Fruit fly (Drosophila melanogaster) whole organism, prepupa: Measurements from ENCODE around the gene CG10011.

ENCODE experiments used
- CG10631 ChIP-seq: fragments of 200-800 bp; sonication (Bioruptor generic); optimal IDR thresholded peaks from 2 replicates; lab custom pipeline; 2016; ENCODE audit warnings: missing biosample characterization, missing genetic modification characterization
- CG11762 ChIP-seq: fragments of 200-800 bp; sonication (Bioruptor generic); optimal IDR thresholded peaks from 3 replicates; lab custom pipeline; 2016; ENCODE audit warnings: missing biosample characterization, missing genetic modification characterization; ENCODE audit not compliant: insufficient read depth
- CG11902 ChIP-seq: fragments of 200-800 bp; sonication (Bioruptor generic); optimal IDR thresholded peaks from 3 replicates; lab custom pipeline; 2016; ENCODE audit warnings: missing biosample characterization, missing genetic modification characterization
- CG15336 ChIP-seq: fragments of 200-800 bp; sonication (Bioruptor generic); IDR thresholded peaks from 2 replicates; pipeline ENCODE4 v1.3.6; 2022; ENCODE audit warnings: missing biosample characterization, missing genetic modification characterization
- CG1621 ChIP-seq: fragments of 200-800 bp; sonication (Bioruptor generic); optimal IDR thresholded peaks from 3 replicates; lab custom pipeline; 2018; ENCODE audit warnings: missing biosample characterization, mild to moderate bottlenecking, missing genetic modification characterization
- CG16779 ChIP-seq: fragments of 200-800 bp; sonication (Bioruptor generic); optimal IDR thresholded peaks from 3 replicates; lab custom pipeline; 2017; ENCODE audit warnings: missing biosample characterization, mild to moderate bottlenecking, missing genetic modification characterization
- CG3032 ChIP-seq: fragments of 200-800 bp; optimal IDR thresholded peaks from 2 replicates; lab custom pipeline; 2019; ENCODE audit warnings: missing biosample characterization, mild to moderate bottlenecking, missing genetic modification characterization, moderate library complexity
- CG32006 ChIP-seq: fragments of 200-800 bp; sonication (Bioruptor generic); optimal IDR thresholded peaks from 3 replicates; lab custom pipeline; 2017; ENCODE audit warnings: missing biosample characterization, mild to moderate bottlenecking, missing genetic modification characterization
- CG34406 ChIP-seq: fragments of 200-800 bp; sonication (Bioruptor generic); optimal IDR thresholded peaks from 3 replicates; lab custom pipeline; 2016; ENCODE audit warnings: missing biosample characterization, missing genetic modification characterization
- CG4318 ChIP-seq: fragments of 200-800 bp; sonication (Bioruptor generic); optimal IDR thresholded peaks from 3 replicates; lab custom pipeline; 2017; ENCODE audit warnings: missing biosample characterization, mild to moderate bottlenecking, missing genetic modification characterization
- CG6276 ChIP-seq: fragments of 200-800 bp; sonication (Bioruptor generic); optimal IDR thresholded peaks from 2 replicates; lab custom pipeline; 2017; ENCODE audit warnings: missing biosample characterization, mild to moderate bottlenecking, missing genetic modification characterization
- CG6792 ChIP-seq: fragments of 200-800 bp; sonication (Bioruptor generic); optimal IDR thresholded peaks from 3 replicates; lab custom pipeline; 2016; ENCODE audit warnings: missing biosample characterization, missing genetic modification characterization
- CG6808 ChIP-seq: fragments of 200-800 bp; sonication (Bioruptor generic); optimal IDR thresholded peaks from 3 replicates; lab custom pipeline; 2017; ENCODE audit warnings: missing biosample characterization, missing genetic modification characterization, mild to moderate bottlenecking, moderate library complexity, missing genetic modification reagents
- CG7368 ChIP-seq: fragments of 200-800 bp; sonication (Bioruptor generic); optimal IDR thresholded peaks from 3 replicates; lab custom pipeline; 2016; ENCODE audit warnings: missing biosample characterization, missing genetic modification characterization
- CG8319 ChIP-seq: fragments of 200-800 bp; sonication (Bioruptor generic); optimal IDR thresholded peaks from 3 replicates; lab custom pipeline; 2016; ENCODE audit warnings: missing biosample characterization, missing genetic modification characterization
- CG9139 ChIP-seq: fragments of 200-800 bp; sonication (Bioruptor generic); optimal IDR thresholded peaks from 3 replicates; lab custom pipeline; 2017; ENCODE audit warnings: missing biosample characterization, mild to moderate bottlenecking, missing genetic modification characterization
- Eip75B ChIP-seq: fragments of 200-800 bp; sonication (Bioruptor generic); optimal IDR thresholded peaks from 3 replicates; lab custom pipeline; 2016; ENCODE audit warnings: missing biosample characterization, missing genetic modification characterization
- Eip78C ChIP-seq: fragments of 200-800 bp; sonication (Bioruptor generic); peaks from one replicate; lab custom pipeline; 2016; ENCODE audit warnings: missing biosample characterization, missing genetic modification characterization
- Eip93F ChIP-seq: fragments of 200-800 bp; sonication (Bioruptor generic); optimal IDR thresholded peaks from 2 replicates; lab custom pipeline; 2016; ENCODE audit warnings: missing biosample characterization, mild to moderate bottlenecking, missing genetic modification characterization
- Gug ChIP-seq: fragments of 200-800 bp; sonication (Bioruptor generic); IDR thresholded peaks from 2 replicates; pipeline ENCODE4 v1.3.6; 2022; ENCODE audit warnings: missing biosample characterization, missing genetic modification characterization
- Hr38 ChIP-seq: sonication (Bioruptor generic); optimal IDR thresholded peaks from 2 replicates; lab custom pipeline; 2016; ENCODE audit warnings: missing biosample characterization, missing genetic modification characterization
- Hr39 ChIP-seq: fragments of 200-800 bp; sonication (Bioruptor generic); optimal IDR thresholded peaks from 2 replicates; lab custom pipeline; 2016; ENCODE audit warnings: missing biosample characterization, missing genetic modification characterization
- Hr4 ChIP-seq: fragments of 200-800 bp; sonication (Bioruptor generic); optimal IDR thresholded peaks from 3 replicates; lab custom pipeline; 2016; ENCODE audit warnings: missing biosample characterization, missing genetic modification characterization
- Lpt ChIP-seq: fragments of 200-800 bp; sonication (Bioruptor generic); optimal IDR thresholded peaks from 3 replicates; lab custom pipeline; 2016; ENCODE audit warnings: missing biosample characterization, missing genetic modification characterization
- OdsH ChIP-seq: fragments of 200-800 bp; sonication (Bioruptor generic); optimal IDR thresholded peaks from 3 replicates; lab custom pipeline; 2016; ENCODE audit warnings: missing biosample characterization, missing genetic modification characterization
- Smox ChIP-seq: fragments of 200-800 bp; sonication (Bioruptor generic); optimal IDR thresholded peaks from 3 replicates; lab custom pipeline; 2016; ENCODE audit warnings: missing biosample characterization, missing genetic modification characterization
- Sox14 ChIP-seq: fragments of 200-800 bp; sonication (Bioruptor generic); optimal IDR thresholded peaks from 3 replicates; lab custom pipeline; 2016; ENCODE audit warnings: missing biosample characterization, missing genetic modification characterization
- Sox15 ChIP-seq: fragments of 200-800 bp; sonication (Bioruptor generic); optimal IDR thresholded peaks from 3 replicates; lab custom pipeline; 2016; ENCODE audit warnings: missing biosample characterization, missing genetic modification characterization
- acj6 ChIP-seq: fragments of 200-800 bp; sonication (Bioruptor generic); optimal IDR thresholded peaks from 3 replicates; lab custom pipeline; 2016; ENCODE audit warnings: missing biosample characterization, missing genetic modification characterization
- dsx ChIP-seq: fragments of 200-800 bp; optimal IDR thresholded peaks from 3 replicates; lab custom pipeline; 2019; ENCODE audit warnings: missing biosample characterization, mild to moderate bottlenecking, missing genetic modification characterization, moderate library complexity; ENCODE audit not compliant: poor library complexity, severe bottlenecking
- fd85E ChIP-seq: fragments of 200-800 bp; sonication (Bioruptor generic); optimal IDR thresholded peaks from 3 replicates; lab custom pipeline; 2016; ENCODE audit warnings: missing biosample characterization, missing genetic modification characterization
- fkh ChIP-seq: fragments of 200-800 bp; sonication (Bioruptor generic); optimal IDR thresholded peaks from 3 replicates; lab custom pipeline; 2017; ENCODE audit warnings: missing biosample characterization, mild to moderate bottlenecking, missing genetic modification characterization, moderate library complexity
- lz ChIP-seq: fragments of 200-800 bp; sonication (Bioruptor generic); optimal IDR thresholded peaks from 3 replicates; lab custom pipeline; 2016; ENCODE audit warnings: missing biosample characterization, missing genetic modification characterization
- net ChIP-seq: fragments of 200-800 bp; sonication (Bioruptor generic); optimal IDR thresholded peaks from 3 replicates; lab custom pipeline; 2016; ENCODE audit warnings: missing biosample characterization, missing genetic modification characterization
- pdm3 ChIP-seq: fragments of 200-800 bp; sonication (Bioruptor generic); optimal IDR thresholded peaks from 3 replicates; lab custom pipeline; 2016; ENCODE audit warnings: missing biosample characterization, missing genetic modification characterization
- salr ChIP-seq, 2 experiments: fragments of 200-800 bp; sonication (Bioruptor generic); optimal IDR thresholded peaks; 3 replicates each; lab custom pipeline; 2016 to 2018; ENCODE audit warnings: missing biosample characterization in 2 of 2, missing genetic modification characterization in 2 of 2, mild to moderate bottlenecking in 1 of 2
- spab ChIP-seq: fragments of 200-800 bp; sonication (Bioruptor generic); optimal IDR thresholded peaks from 2 replicates; lab custom pipeline; 2017; ENCODE audit warnings: missing biosample characterization, mild to moderate bottlenecking, missing genetic modification characterization, missing genetic modification reagents
- ss ChIP-seq, 2 experiments: fragments of 200-800 bp; sonication (Bioruptor generic); optimal IDR thresholded peaks; 2 replicates in 1 of 2; 3 replicates in 1 of 2; lab custom pipeline; 2017 to 2018; ENCODE audit warnings: mild to moderate bottlenecking in 2 of 2, missing biosample characterization in 2 of 2, missing genetic modification characterization in 2 of 2, moderate library complexity in 1 of 2
- topi ChIP-seq: fragments of 200-800 bp; sonication (Bioruptor generic); optimal IDR thresholded peaks from 3 replicates; lab custom pipeline; 2016; ENCODE audit warnings: missing biosample characterization, missing genetic modification characterization
- vri ChIP-seq: fragments of 200-800 bp; sonication (Bioruptor generic); optimal IDR thresholded peaks from 3 replicates; lab custom pipeline; 2016; ENCODE audit warnings: missing biosample characterization, mild to moderate bottlenecking, missing genetic modification characterization

The CG10011 gene

DNA sequence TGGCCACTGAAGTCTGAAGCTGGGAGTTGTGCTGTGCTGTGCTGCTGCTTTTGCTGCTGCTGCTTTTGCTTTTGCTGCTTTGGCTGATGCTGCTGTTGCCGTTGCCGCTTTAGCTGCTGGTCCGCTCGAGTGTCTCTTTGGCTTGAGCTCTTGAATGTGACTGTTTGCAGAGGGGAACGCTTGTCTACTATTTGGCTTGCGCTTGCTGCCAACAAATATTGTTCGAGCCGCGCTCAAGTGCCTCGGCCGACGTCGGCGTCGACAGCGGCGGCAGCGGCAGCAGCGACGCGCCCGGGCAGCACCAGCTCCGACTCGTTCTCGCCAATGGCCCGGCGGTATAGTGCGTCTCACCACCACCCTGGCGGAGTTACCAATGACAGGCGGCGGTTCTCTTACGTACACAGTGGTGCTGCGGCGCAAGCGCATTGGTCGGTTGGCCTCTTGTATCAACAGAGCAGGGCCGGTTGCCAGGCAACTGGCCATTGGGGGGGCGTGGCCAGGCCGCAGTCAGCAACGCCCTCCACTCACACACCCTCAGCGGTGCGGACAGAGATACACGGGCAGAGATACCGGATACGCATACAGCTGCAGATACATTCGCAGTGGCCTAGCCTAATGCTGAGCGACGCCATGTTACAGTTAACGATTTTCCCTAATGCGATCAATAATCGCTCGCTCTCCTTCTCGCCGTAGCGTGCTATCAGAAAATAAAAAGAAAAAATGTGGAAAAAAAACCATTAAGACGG lies 49.6 kb downstream of the CG10011 start, which contains the start of gene fkh (continued):
- TF ChIP-seq Hr39 (peak; percentile 8), Sox15 (GFP tag; lab: Kevin White, UChicago) (no peak), spab (GFP tag; lab: Kevin White, UChicago) (peak; percentile 72), Gug (GFP tag; lab: Robert Waterston, UW) (no peak), CG1621 (tag; lab: Kevin White, UChicago) (peak; percentile 69), vri (GFP tag; lab: Kevin White, UChicago) (peak; percentile 88), CG3032 (tag; lab: Kevin White, UChicago) (peak; percentile 15), CG6276 (GFP tag; lab: Kevin White, UChicago) (peak; percentile 12), salr (GFP tag; optimal IDR thresholded peaks at IDR 0.05; lab: Kevin White, UChicago) (peak in 1 of 2 experiments; percentile 16), topi (GFP tag; lab: Kevin White, UChicago) (peak; percentile 53), CG7368 (GFP tag; lab: Kevin White, UChicago) (peak; percentile 83), CG11762 (GFP tag; lab: Kevin White, UChicago) (no peak), net (GFP tag; lab: Kevin White, UChicago) (peak; percentile 66), Eip78C (GFP tag; lab: Kevin White, UChicago) (peak; percentile 87), pdm3 (GFP tag; lab: Kevin White, UChicago) (peak; percentile 62), fkh (GFP tag; lab: Kevin White, UChicago) (peak; percentile 100), CG15336 (no peak), Hr38 (no peak), CG9139 (peak; percentile 85), CG10631 (GFP tag; lab: Kevin White, UChicago) (peak; percentile 63), Smox (peak; percentile 62), CG6808 (GFP tag; lab: Kevin White, UChicago) (peak; percentile 73), fd85E (GFP tag; lab: Kevin White, UChicago) (peak; percentile 71), OdsH (GFP tag; lab: Kevin White, UChicago) (peak; percentile 55), ss (GFP tag; optimal IDR thresholded peaks at IDR 0.05; lab: Kevin White, UChicago) (peak; percentile 71 to 84), CG4318 (GFP tag; lab: Kevin White, UChicago) (no peak), CG34406 (GFP tag; lab: Kevin White, UChicago) (peak; percentile 72), dsx (no peak), Eip93F (GFP tag; lab: Kevin White, UChicago) (no peak), acj6 (GFP tag; lab: Kevin White, UChicago) (peak; percentile 38), CG11902 (GFP tag; lab: Kevin White, UChicago) (no peak), CG8319 (GFP tag; lab: Kevin White, UChicago) (peak; percentile 48), CG16779 (tag; lab: Kevin White, UChicago) (peak; percentile 40), Lpt (GFP tag; lab: Kevin White, UChicago) (peak; percentile 18), Sox14 (GFP tag; lab: Kevin White, UChicago) (no peak), lz (GFP tag; lab: Kevin White, UChicago) (peak; percentile 57), Eip75B (GFP tag; lab: Kevin White, UChicago) (peak; percentile 57), CG6792 (GFP tag; lab: Kevin White, UChicago) (peak; percentile 81)

DNA sequence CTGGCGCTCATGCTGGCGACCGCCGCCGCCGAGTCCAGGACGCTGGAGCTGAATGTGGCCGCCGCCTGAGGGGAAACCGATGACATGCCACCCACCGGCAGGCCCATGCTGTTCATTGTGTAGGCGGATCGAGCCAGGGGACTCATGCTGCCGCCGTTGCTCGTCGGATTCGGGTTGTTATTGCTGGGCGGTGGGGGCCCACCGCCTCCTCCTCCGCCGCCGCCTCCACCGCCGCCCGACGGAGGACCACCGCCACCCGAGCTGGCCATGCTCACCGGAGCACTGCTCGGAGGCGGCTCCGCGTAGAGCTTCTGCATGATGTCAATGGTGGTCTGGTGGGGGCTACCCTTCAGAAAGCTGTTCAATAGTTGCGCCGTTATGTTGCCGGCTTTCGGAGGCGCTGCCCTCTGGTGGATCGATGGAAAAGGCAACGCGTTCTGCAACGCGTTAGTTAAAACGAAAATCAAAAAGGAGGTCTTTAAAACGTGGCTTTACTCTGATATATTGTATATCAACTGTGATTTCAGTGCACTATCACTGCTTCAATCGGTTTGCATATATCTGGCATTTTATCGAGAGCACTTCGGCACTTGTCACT lies 50.6 kb downstream of the CG10011 start:
- TF ChIP-seq Hr4 (GFP tag; lab: Kevin White, UChicago) = no peak
- no peak for TF ChIP-seq Gug (GFP tag; lab: Robert Waterston, UW)
- no peak for TF ChIP-seq CG32006 (GFP tag; lab: Kevin White, UChicago)
